Fruit fly (Drosophila melanogaster) whole organism, larva: ENCODE data around the gene PQBP1.

Experiments
- noc ChIP-seq: fragments of 200-800 bp; sonication (Bioruptor generic); optimal IDR thresholded peaks from 3 replicates; lab custom pipeline; 2019; ENCODE audit warnings: missing biosample characterization, mild to moderate bottlenecking, missing genetic modification characterization, moderate library complexity

The PQBP1 gene

DNA sequence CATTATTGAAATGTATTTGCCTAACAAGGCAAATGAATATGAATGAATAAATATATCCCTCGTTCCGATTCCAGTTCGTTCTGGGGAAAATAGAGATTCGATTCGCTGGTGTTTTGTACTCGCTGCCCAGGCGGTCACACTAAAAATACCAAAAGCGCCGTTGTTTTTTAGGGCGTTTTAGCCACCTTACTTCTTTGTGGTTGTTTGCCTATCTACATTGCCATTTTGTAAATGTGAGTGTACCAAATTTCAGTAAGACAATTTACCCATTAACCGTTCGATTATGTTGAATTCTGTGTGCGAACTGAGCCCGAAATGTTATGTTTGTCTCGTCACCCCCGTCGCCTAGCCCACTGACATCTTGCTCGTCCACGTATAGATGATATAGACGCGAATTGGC, 31.9 kb downstream of the PQBP1 start, which contains the start of the genes CG33095 and CG33096:
Gene CG33095, plus strand, starts transcription at position 187 of the 400 bp plus-strand sequence.
Gene CG33096, plus strand, starts transcription at position 187 of the 400 bp plus-strand sequence.
- TF ChIP-seq noc (tag; lab: Kevin White, UChicago) = no peak

DNA sequence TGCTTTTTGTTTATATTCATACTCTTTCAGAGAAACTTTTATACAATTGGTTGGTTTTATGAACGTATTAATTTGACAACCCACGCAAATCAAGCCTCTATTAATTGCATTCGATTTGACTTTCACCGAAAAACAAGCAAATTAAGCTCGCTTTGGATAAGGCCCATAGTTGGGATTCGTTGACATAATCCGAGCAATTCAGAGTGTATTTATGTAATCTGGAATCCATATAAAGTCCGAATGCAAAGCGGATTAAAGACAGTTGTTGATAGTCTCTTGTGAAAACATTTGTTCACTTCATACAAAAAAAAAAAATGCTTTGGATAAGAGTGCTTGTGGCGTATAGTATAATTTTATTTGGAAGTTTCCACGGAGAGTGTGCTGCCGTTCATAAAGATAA, 36.7 kb downstream of the PQBP1 start, which contains the start of gene CG45095:
Gene CG45095, plus strand, starts transcription at position 301 of the 400 bp plus-strand sequence.
- TF ChIP-seq noc (tag; lab: Kevin White, UChicago) = no peak

DNA sequence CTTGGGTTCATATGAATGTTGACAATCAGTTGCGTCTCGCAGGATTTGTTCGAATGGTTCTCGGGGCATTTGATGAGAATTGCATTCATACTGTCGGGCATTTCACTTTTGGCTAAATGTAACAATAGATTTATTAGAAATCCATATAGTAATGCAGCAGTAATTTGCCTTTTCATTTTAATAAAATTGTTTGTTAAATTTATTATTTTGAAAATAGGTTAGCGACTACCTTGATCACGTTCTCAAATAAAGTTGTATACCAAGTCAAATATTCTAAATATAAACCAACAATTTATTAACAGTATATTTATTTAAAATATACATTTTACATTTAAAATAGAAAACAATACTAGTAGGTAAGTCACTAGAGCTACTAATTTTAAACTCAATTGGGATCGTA, 43.3 kb downstream of the PQBP1 start, which contains the start of gene CG34027:
Gene CG34027, minus strand, starts transcription at position 101 of the 400 bp plus-strand sequence.
- TF ChIP-seq noc (tag; lab: Kevin White, UChicago) = no peak

DNA sequence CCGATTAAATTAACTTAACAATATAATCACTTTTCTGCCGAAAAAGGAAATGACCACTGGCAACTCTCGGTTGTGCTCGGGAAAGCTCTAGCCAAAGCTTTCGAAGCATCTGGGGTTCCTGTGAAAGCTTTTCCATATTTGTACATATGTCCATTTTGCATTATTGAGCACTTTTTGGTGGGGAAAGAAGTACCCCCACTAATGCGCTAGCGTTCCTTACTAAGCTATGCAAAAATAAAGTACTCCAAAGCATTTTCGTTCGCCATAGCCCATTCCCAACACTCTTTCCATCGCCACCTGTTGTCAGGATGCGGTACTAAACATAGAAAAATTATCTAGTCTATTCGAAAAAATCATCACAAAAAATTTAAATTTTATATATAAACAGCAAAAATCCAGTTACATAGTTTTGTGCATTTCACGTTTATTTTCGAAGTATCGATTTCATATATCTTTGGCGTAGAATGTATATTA, 46.9 kb downstream of the PQBP1 start, which contains the start of gene Nepl16:
Gene Nepl16, minus strand, starts transcription at position 51 of the 474 bp plus-strand sequence.
- TF ChIP-seq noc (tag; lab: Kevin White, UChicago) = no peak
